In genomic region chr3L:3902491-3903198, dm6 we compare ENCODE assay signal across 1 fruit fly cellular context.
TF ChIP-seq lines count a peak whose summit lies in the region.

Ubi-p63E (minus strand) TSS chr3L:3903184.

TF ChIP-seq in whole organism, embryonic, 481 proteins besides CTCF, POLR2A, EP300 and RAD21 (continued from another document and continues in another):
- TF ChIP-seq sc (optimal IDR thresholded peaks at IDR 0.05; lab: Kevin White, UChicago) = no peak
- peak; percentile 44 for TF ChIP-seq sc (GFP tag; optimal IDR thresholded peaks at IDR 0.05; lab: Kevin White, UChicago)
- peak; percentile 75 for TF ChIP-seq pum (GFP tag; optimal IDR thresholded peaks at IDR 0.05; lab: Kevin White, UChicago)
- no peak for TF ChIP-seq sens-2 (GFP tag; IDR thresholded peaks at IDR 0.05; lab: Robert Waterston, UW)
- TF ChIP-seq bsh (GFP tag; optimal IDR thresholded peaks at IDR 0.05; lab: Kevin White, UChicago) = peak in 1 of 2 experiments; percentile 62
- peak; percentile 26 for TF ChIP-seq CG8281 (tag; optimal IDR thresholded peaks at IDR 0.05; lab: Kevin White, UChicago)
- TF ChIP-seq CG17385 (GFP tag; optimal IDR thresholded peaks at IDR 0.05; lab: Kevin White, UChicago) = peak; percentile 49
- peak; percentile 29 for TF ChIP-seq Max (GFP tag; optimal IDR thresholded peaks at IDR 0.05; lab: Kevin White, UChicago)
- peak; percentile 55 for TF ChIP-seq chn (GFP tag; optimal IDR thresholded peaks at IDR 0.05; lab: Kevin White, UChicago)
- peak; percentile 50 for TF ChIP-seq CG18619 (GFP tag; optimal IDR thresholded peaks at IDR 0.05; lab: Kevin White, UChicago)
- no peak for TF ChIP-seq kay (GFP tag; optimal IDR thresholded peaks at IDR 0.05; lab: Kevin White, UChicago)
- no peak for TF ChIP-seq TFAM (GFP tag; optimal IDR thresholded peaks at IDR 0.05; lab: Kevin White, UChicago)
- no peak for TF ChIP-seq C15 (GFP tag; IDR thresholded peaks at IDR 0.05; lab: Robert Waterston, UW)
- TF ChIP-seq Jarid2 (GFP tag; optimal IDR thresholded peaks at IDR 0.05; lab: Kevin White, UChicago) = peak; percentile 64
- TF ChIP-seq amos (GFP tag; IDR thresholded peaks at IDR 0.05; lab: Robert Waterston, UW; ENCODE audit: partially characterized antibody) = no peak
- TF ChIP-seq tap (tag; optimal IDR thresholded peaks at IDR 0.05; lab: Kevin White, UChicago) = peak; percentile 16
- TF ChIP-seq peb (GFP tag; IDR thresholded peaks at IDR 0.05; lab: Robert Waterston, UW) = no peak
- TF ChIP-seq Dfd (GFP tag; optimal IDR thresholded peaks at IDR 0.05; lab: Kevin White, UChicago) = no peak
- no peak for TF ChIP-seq aop (GFP tag; IDR thresholded peaks at IDR 0.05; lab: Robert Waterston, UW)
- peak; percentile 60 for TF ChIP-seq CG2712 (tag; optimal IDR thresholded peaks at IDR 0.05; lab: Kevin White, UChicago)
- peak; percentile 44 for TF ChIP-seq mirr (GFP tag; optimal IDR thresholded peaks at IDR 0.05; lab: Kevin White, UChicago)
- no peak for TF ChIP-seq dan (GFP tag; IDR thresholded peaks at IDR 0.05; lab: Robert Waterston, UW)
- TF ChIP-seq slou (GFP tag; optimal IDR thresholded peaks at IDR 0.05; lab: Kevin White, UChicago) = peak; percentile 15
- peak; percentile 31 for TF ChIP-seq CG11723 (GFP tag; optimal IDR thresholded peaks at IDR 0.05; lab: Kevin White, UChicago)
- TF ChIP-seq MBD-R2 (GFP tag; IDR thresholded peaks at IDR 0.05; lab: Robert Waterston, UW) = no peak
- TF ChIP-seq slbo (GFP tag; IDR thresholded peaks at IDR 0.05; lab: Robert Waterston, UW) = no peak
- TF ChIP-seq pb (GFP tag; optimal IDR thresholded peaks at IDR 0.05; lab: Kevin White, UChicago) = peak; percentile 60
- peak; percentile 35 for TF ChIP-seq CG3838 (GFP tag; optimal IDR thresholded peaks at IDR 0.05; lab: Kevin White, UChicago)
- TF ChIP-seq CG6689 (GFP tag; IDR thresholded peaks at IDR 0.05; lab: Robert Waterston, UW) = no peak
- peak; percentile 63 for TF ChIP-seq CG4820 (GFP tag; optimal IDR thresholded peaks at IDR 0.05; lab: Kevin White, UChicago)
- TF ChIP-seq corto (GFP tag; optimal IDR thresholded peaks at IDR 0.05; lab: Kevin White, UChicago) = no peak
- TF ChIP-seq Bdp1 (GFP tag; optimal IDR thresholded peaks at IDR 0.05; lab: Kevin White, UChicago) = peak; percentile 12
- peak; percentile 39 for TF ChIP-seq HmgD (GFP tag; optimal IDR thresholded peaks at IDR 0.05; lab: Kevin White, UChicago)
- no peak for TF ChIP-seq esg (GFP tag; conservative IDR thresholded peaks at IDR 0.05; lab: Robert Waterston, UW)
- TF ChIP-seq CG10267 (tag; optimal IDR thresholded peaks at IDR 0.05; lab: Kevin White, UChicago) = peak; percentile 59
- TF ChIP-seq ATbp (GFP tag; optimal IDR thresholded peaks at IDR 0.05; lab: Kevin White, UChicago) = no peak
- TF ChIP-seq CG14667 (GFP tag; IDR thresholded peaks at IDR 0.05; lab: Robert Waterston, UW) = no peak
- TF ChIP-seq CG18011 (GFP tag; optimal IDR thresholded peaks at IDR 0.05; lab: Kevin White, UChicago) = no peak
- peak; percentile 73 for TF ChIP-seq ind (GFP tag; optimal IDR thresholded peaks at IDR 0.05; lab: Kevin White, UChicago)
- no peak for TF ChIP-seq D (optimal IDR thresholded peaks at IDR 0.05; lab: Kevin White, UChicago)
- peak; percentile 57 for TF ChIP-seq D (GFP tag; optimal IDR thresholded peaks at IDR 0.05; lab: Kevin White, UChicago)
- peak; percentile 72 for TF ChIP-seq CG12391 (tag; optimal IDR thresholded peaks at IDR 0.05; lab: Kevin White, UChicago)
- TF ChIP-seq Dek (tag; optimal IDR thresholded peaks at IDR 0.05; lab: Kevin White, UChicago) = peak; percentile 49
- peak; percentile 70 for TF ChIP-seq CG7839 (tag; optimal IDR thresholded peaks at IDR 0.05; lab: Kevin White, UChicago)
- peak; percentile 56 for TF ChIP-seq CG13624 (GFP tag; optimal IDR thresholded peaks at IDR 0.05; lab: Kevin White, UChicago)
- no peak for TF ChIP-seq Scr (GFP tag; IDR thresholded peaks at IDR 0.05; lab: Robert Waterston, UW; ENCODE audit: partially characterized antibody)
- TF ChIP-seq CG30403 (GFP tag; optimal IDR thresholded peaks at IDR 0.05; lab: Kevin White, UChicago) = peak; percentile 82
- TF ChIP-seq grau (tag; optimal IDR thresholded peaks at IDR 0.05; lab: Kevin White, UChicago) = peak; percentile 54
- peak; percentile 50 for TF ChIP-seq shn (GFP tag; optimal IDR thresholded peaks at IDR 0.05; lab: Kevin White, UChicago)
- peak; percentile 65 for TF ChIP-seq dmrt11E (tag; optimal IDR thresholded peaks at IDR 0.05; lab: Kevin White, UChicago)
- no peak for TF ChIP-seq CG12071 (GFP tag; optimal IDR thresholded peaks at IDR 0.05; lab: Kevin White, UChicago)
- no peak for TF ChIP-seq CG14860 (GFP tag; IDR thresholded peaks at IDR 0.05; lab: Robert Waterston, UW; ENCODE audit: partially characterized antibody)
- no peak for TF ChIP-seq CkIIα-i1 (GFP tag; IDR thresholded peaks at IDR 0.05; lab: Robert Waterston, UW)
- peak; percentile 82 for TF ChIP-seq ftz-f1 (GFP tag; optimal IDR thresholded peaks at IDR 0.05; lab: Kevin White, UChicago)
- no peak for TF ChIP-seq sisA (GFP tag; IDR thresholded peaks at IDR 0.05; lab: Robert Waterston, UW)
- no peak for TF ChIP-seq Hey (tag; optimal IDR thresholded peaks at IDR 0.05; lab: Kevin White, UChicago)
- TF ChIP-seq CG32532 (GFP tag; IDR thresholded peaks at IDR 0.05; lab: Robert Waterston, UW) = no peak
- TF ChIP-seq emc (GFP tag; optimal IDR thresholded peaks at IDR 0.05; lab: Kevin White, UChicago) = peak; percentile 28
- TF ChIP-seq gem (tag; optimal IDR thresholded peaks at IDR 0.05; lab: Kevin White, UChicago) = peak; percentile 79
- TF ChIP-seq nom (GFP tag; optimal IDR thresholded peaks at IDR 0.05; lab: Kevin White, UChicago) = peak; percentile 76
- TF ChIP-seq grn (GFP tag; optimal IDR thresholded peaks at IDR 0.05; lab: Kevin White, UChicago) = no peak
- peak; percentile 65 for TF ChIP-seq az2 (GFP tag; optimal IDR thresholded peaks at IDR 0.05; lab: Kevin White, UChicago)
- TF ChIP-seq CG13424 (tag; optimal IDR thresholded peaks at IDR 0.05; lab: Kevin White, UChicago) = peak; percentile 70
- peak; percentile 21 for TF ChIP-seq CG9876 (GFP tag; optimal IDR thresholded peaks at IDR 0.05; lab: Kevin White, UChicago)
- TF ChIP-seq dpn (GFP tag; optimal IDR thresholded peaks at IDR 0.05; lab: Kevin White, UChicago) = peak; percentile 64 to 72
- peak; percentile 70 for TF ChIP-seq MESR4 (GFP tag; optimal IDR thresholded peaks at IDR 0.05; lab: Kevin White, UChicago)
- peak; percentile 68 for TF ChIP-seq CG12155 (GFP tag; optimal IDR thresholded peaks at IDR 0.05; lab: Kevin White, UChicago)
- TF ChIP-seq CG15073 (GFP tag; optimal IDR thresholded peaks at IDR 0.05; lab: Kevin White, UChicago) = no peak
- no peak for TF ChIP-seq ato (GFP tag; IDR thresholded peaks at IDR 0.05; lab: Robert Waterston, UW; ENCODE audit: partially characterized antibody)
- TF ChIP-seq CG7928 (GFP tag; optimal IDR thresholded peaks at IDR 0.05; lab: Kevin White, UChicago) = no peak
- TF ChIP-seq YL-1 (GFP tag; optimal IDR thresholded peaks at IDR 0.05; lab: Kevin White, UChicago) = peak; percentile 86
- TF ChIP-seq CG1024 (GFP tag; IDR thresholded peaks at IDR 0.05; lab: Robert Waterston, UW) = no peak
- TF ChIP-seq unc-4 (GFP tag; IDR thresholded peaks at IDR 0.05; lab: Robert Waterston, UW; ENCODE audit: partially characterized antibody) = no peak
- peak; percentile 52 for TF ChIP-seq Chrac-16 (GFP tag; optimal IDR thresholded peaks at IDR 0.05; lab: Kevin White, UChicago)
- TF ChIP-seq sob (GFP tag; IDR thresholded peaks at IDR 0.05; lab: Robert Waterston, UW) = no peak
- TF ChIP-seq E2f2 (GFP tag; IDR thresholded peaks at IDR 0.05; lab: Robert Waterston, UW) = no peak
- TF ChIP-seq zf30C (GFP tag; optimal IDR thresholded peaks at IDR 0.05; lab: Kevin White, UChicago) = peak; percentile 98
- TF ChIP-seq Dll (GFP tag; IDR thresholded peaks at IDR 0.05; lab: Robert Waterston, UW; ENCODE audit: partially characterized antibody) = no peak
- no peak for TF ChIP-seq CG8478 (optimal IDR thresholded peaks at IDR 0.05; lab: Kevin White, UChicago)
- TF ChIP-seq sug (tag; optimal IDR thresholded peaks at IDR 0.05; lab: Kevin White, UChicago) = peak; percentile 12
- peak; percentile 62 for TF ChIP-seq gro (GFP tag; optimal IDR thresholded peaks at IDR 0.05; lab: Kevin White, UChicago)
- peak; percentile 72 for TF ChIP-seq nmo (GFP tag; optimal IDR thresholded peaks at IDR 0.05; lab: Kevin White, UChicago)
- no peak for TF ChIP-seq trem (tag; optimal IDR thresholded peaks at IDR 0.05; lab: Kevin White, UChicago)
- TF ChIP-seq CG31388 (GFP tag; optimal IDR thresholded peaks at IDR 0.05; lab: Kevin White, UChicago) = no peak
- peak; percentile 51 for TF ChIP-seq CG9797 (GFP tag; optimal IDR thresholded peaks at IDR 0.05; lab: Kevin White, UChicago)
- TF ChIP-seq tin (GFP tag; optimal IDR thresholded peaks at IDR 0.05; lab: Kevin White, UChicago) = peak; percentile 58
- no peak for TF ChIP-seq ap (GFP tag; IDR thresholded peaks at IDR 0.05; lab: Robert Waterston, UW)
- peak; percentile 66 for TF ChIP-seq CG13894 (tag; optimal IDR thresholded peaks at IDR 0.05; lab: Kevin White, UChicago)
- TF ChIP-seq Antp (GFP tag; optimal IDR thresholded peaks at IDR 0.05; lab: Kevin White, UChicago) = peak; percentile 66
- TF ChIP-seq vfl (GFP tag; optimal IDR thresholded peaks at IDR 0.05; lab: Kevin White, UChicago) = peak; percentile 42
- no peak for TF ChIP-seq D19A (tag; optimal IDR thresholded peaks at IDR 0.05; lab: Kevin White, UChicago)
- TF ChIP-seq CG15269 (tag; optimal IDR thresholded peaks at IDR 0.05; lab: Kevin White, UChicago) = peak; percentile 68
- no peak for TF ChIP-seq gcm (GFP tag; optimal IDR thresholded peaks at IDR 0.05; lab: Kevin White, UChicago)
- no peak for TF ChIP-seq fd102C (GFP tag; optimal IDR thresholded peaks at IDR 0.05; lab: Kevin White, UChicago)
- TF ChIP-seq CG10147 (GFP tag; optimal IDR thresholded peaks at IDR 0.05; lab: Kevin White, UChicago) = peak; percentile 2
- TF ChIP-seq CG4282 (GFP tag; optimal IDR thresholded peaks at IDR 0.05; lab: Kevin White, UChicago) = peak; percentile 42
- TF ChIP-seq CG5180 (GFP tag; optimal IDR thresholded peaks at IDR 0.05; lab: Kevin White, UChicago) = peak; percentile 1
- no peak for TF ChIP-seq danr (GFP tag; IDR thresholded peaks at IDR 0.05; lab: Robert Waterston, UW)
- no peak for TF ChIP-seq CG34422 (GFP tag; IDR thresholded peaks at IDR 0.05; lab: Robert Waterston, UW)
- TF ChIP-seq jing (GFP tag; optimal IDR thresholded peaks at IDR 0.05; lab: Kevin White, UChicago) = peak; percentile 11
- TF ChIP-seq so (GFP tag; IDR thresholded peaks at IDR 0.05; lab: Robert Waterston, UW) = no peak
- peak; percentile 43 for TF ChIP-seq CG12659 (GFP tag; optimal IDR thresholded peaks at IDR 0.05; lab: Kevin White, UChicago)
- TF ChIP-seq CG2199 (GFP tag; IDR thresholded peaks at IDR 0.05; lab: Robert Waterston, UW) = no peak
- no peak for TF ChIP-seq en (GFP tag; optimal IDR thresholded peaks at IDR 0.05; lab: Kevin White, UChicago)
- TF ChIP-seq CG9727 (GFP tag; optimal IDR thresholded peaks at IDR 0.05; lab: Kevin White, UChicago) = peak; percentile 74
- TF ChIP-seq trh (GFP tag; optimal IDR thresholded peaks at IDR 0.05; lab: Kevin White, UChicago) = no peak
- TF ChIP-seq Doc2 (GFP tag; IDR thresholded peaks at IDR 0.05; lab: Robert Waterston, UW) = no peak
- TF ChIP-seq chm (GFP tag; IDR thresholded peaks at IDR 0.05; lab: Robert Waterston, UW) = no peak
- TF ChIP-seq CG2678 (tag; optimal IDR thresholded peaks at IDR 0.05; lab: Kevin White, UChicago) = peak; percentile 70
- no peak for TF ChIP-seq Dref (GFP tag; IDR thresholded peaks at IDR 0.05; lab: Robert Waterston, UW)
- TF ChIP-seq Poxn (GFP tag; IDR thresholded peaks at IDR 0.05; lab: Robert Waterston, UW) = no peak
- TF ChIP-seq sqz (GFP tag; optimal IDR thresholded peaks at IDR 0.05; lab: Kevin White, UChicago) = peak; percentile 74
- TF ChIP-seq gt (GFP tag; IDR thresholded peaks at IDR 0.05; lab: Robert Waterston, UW) = no peak
- TF ChIP-seq CG13775 (GFP tag; optimal IDR thresholded peaks at IDR 0.05; lab: Kevin White, UChicago) = peak; percentile 71
- peak; percentile 62 for TF ChIP-seq bcd (GFP tag; optimal IDR thresholded peaks at IDR 0.05; lab: Kevin White, UChicago)
- peak; percentile 47 for TF ChIP-seq phol (tag; optimal IDR thresholded peaks at IDR 0.05; lab: Kevin White, UChicago)
- no peak for TF ChIP-seq H2.0 (GFP tag; IDR thresholded peaks at IDR 0.05; lab: Robert Waterston, UW)
- TF ChIP-seq btn (GFP tag; optimal IDR thresholded peaks at IDR 0.05; lab: Kevin White, UChicago) = no peak
- TF ChIP-seq CG13296 (GFP tag; optimal IDR thresholded peaks at IDR 0.05; lab: Kevin White, UChicago) = peak; percentile 43
- TF ChIP-seq CG13123 (GFP tag; optimal IDR thresholded peaks at IDR 0.05; lab: Kevin White, UChicago) = no peak
- peak; percentile 43 for TF ChIP-seq scrt (GFP tag; optimal IDR thresholded peaks at IDR 0.05; lab: Kevin White, UChicago)
- no peak for TF ChIP-seq CG17361 (GFP tag; IDR thresholded peaks at IDR 0.05; lab: Robert Waterston, UW)
- TF ChIP-seq CG2875 (GFP tag; optimal IDR thresholded peaks at IDR 0.05; lab: Kevin White, UChicago) = peak; percentile 35
- no peak for TF ChIP-seq CG16813 (GFP tag; IDR thresholded peaks at IDR 0.05; lab: Robert Waterston, UW; ENCODE audit: partially characterized antibody)
- TF ChIP-seq Atf6 (GFP tag; IDR thresholded peaks at IDR 0.05; lab: Robert Waterston, UW) = no peak
- TF ChIP-seq CG31441 (GFP tag; IDR thresholded peaks at IDR 0.05; lab: Robert Waterston, UW) = no peak
- peak; percentile 60 for TF ChIP-seq HmgZ (tag; optimal IDR thresholded peaks at IDR 0.05; lab: Kevin White, UChicago)
- peak; percentile 60 for TF ChIP-seq Fer3 (tag; optimal IDR thresholded peaks at IDR 0.05; lab: Kevin White, UChicago)
- peak; percentile 63 for TF ChIP-seq CG10979 (tag; optimal IDR thresholded peaks at IDR 0.05; lab: Kevin White, UChicago)
- TF ChIP-seq kah (GFP tag; optimal IDR thresholded peaks at IDR 0.05; lab: Kevin White, UChicago) = no peak
- TF ChIP-seq Deaf1 (tag; optimal IDR thresholded peaks at IDR 0.05; lab: Kevin White, UChicago) = no peak
- no peak for TF ChIP-seq Xrp1 (GFP tag; IDR thresholded peaks at IDR 0.05; lab: Robert Waterston, UW)
- no peak for TF ChIP-seq CG14014 (GFP tag; IDR thresholded peaks at IDR 0.05; lab: Robert Waterston, UW)
- TF ChIP-seq cwo (GFP tag; optimal IDR thresholded peaks at IDR 0.05; lab: Kevin White, UChicago) = peak; percentile 8
- TF ChIP-seq Sox100B (GFP tag; optimal IDR thresholded peaks at IDR 0.05; lab: Kevin White, UChicago) = peak; percentile 65
- TF ChIP-seq dimm (GFP tag; IDR thresholded peaks at IDR 0.05; lab: Robert Waterston, UW) = no peak
- no peak for TF ChIP-seq run (tag; optimal IDR thresholded peaks at IDR 0.05; lab: Kevin White, UChicago)
